Worm (Caenorhabditis elegans) whole organism, L4 larva: ENCODE measurements around the gene dsl-5.

Experiments
- aly-2 ChIP-seq: sonication (generic microtip); optimal IDR thresholded peaks from 2 replicates; lab custom pipeline; 2018; ENCODE audit warnings: missing biosample characterization, missing genetic modification characterization
- ces-1 ChIP-seq: fragments of 150-350 bp; sonication (generic microtip); optimal IDR thresholded peaks from 4 replicates; lab custom pipeline; 2014; ENCODE audit warnings: missing biosample characterization, missing genetic modification reagents, missing genetic modification characterization
- fkh-10 ChIP-seq: fragments of 150-350 bp; optimal IDR thresholded peaks from 2 replicates; lab custom pipeline; 2014; ENCODE audit warnings: missing biosample characterization, missing genetic modification reagents, missing genetic modification characterization
- lin-39 ChIP-seq: fragments of 150-350 bp; optimal IDR thresholded peaks from 2 replicates; lab custom pipeline; 2014; ENCODE audit warnings: missing biosample characterization, missing genetic modification reagents, missing genetic modification characterization
- lsy-2 ChIP-seq, 2 experiments: fragments of 150-350 bp in 1 of 2; sonication (generic microtip) in 1 of 2; optimal IDR thresholded peaks; 2 replicates each; lab custom pipeline; 2014 to 2017; ENCODE audit warnings: missing biosample characterization in 2 of 2, missing genetic modification characterization in 2 of 2
- nhr-111 ChIP-seq: fragments of 200-800 bp; sonication (Bioruptor generic); optimal IDR thresholded peaks from 2 replicates; lab custom pipeline; 2018; ENCODE audit warnings: mild to moderate bottlenecking, missing genetic modification characterization, missing compliant biosample characterization
- set-16 ChIP-seq: fragments of 200-800 bp; sonication (Bioruptor generic); IDR thresholded peaks from 2 replicates; pipeline ENCODE4 v1.3.6; 2022; ENCODE audit warnings: missing genetic modification reagents, missing genetic modification characterization, missing compliant biosample characterization
- snpc-4 ChIP-seq: fragments of 150-350 bp; optimal IDR thresholded peaks from 2 replicates; lab custom pipeline; 2014; ENCODE audit warnings: missing biosample characterization, missing genetic modification characterization

ce11 chrIV:11622336-11622735 lies 1.5 kb upstream of the dsl-5 start:
- TF ChIP-seq lsy-2 (tag; optimal IDR thresholded peaks at IDR 0.05; lab: Kevin White, UChicago) (no peak), lin-39 (tag; lab: Kevin White, UChicago) (no peak), ces-1 (no peak), set-16 (GFP tag; lab: Robert Waterston, UW) (no peak), nhr-111 (no peak), fkh-10 (GFP tag; lab: Kevin White, UChicago) (no peak), aly-2 (tag; lab: Kevin White, UChicago) (no peak), snpc-4 (tag; lab: Kevin White, UChicago) (no peak)
